Fruit fly (Drosophila melanogaster) whole organism: Measurements from ENCODE around the gene dpr20.

Experiments used
- CG8478 ChIP-seq: fragments of >200 bp; optimal IDR thresholded peaks from 2 replicates; lab custom pipeline; 2018; ENCODE audit warnings: inconsistent platforms
- Dll ChIP-seq: fragments of >200 bp; optimal IDR thresholded peaks from 2 replicates; lab custom pipeline; 2017
- EcR ChIP-seq, 2 experiments: fragments of >200 bp; optimal IDR thresholded peaks; 2 replicates each; lab custom pipeline; 2017; ENCODE audit warnings: missing biosample characterization in 2 of 2, missing genetic modification characterization in 2 of 2, missing genetic modification reagents in 2 of 2
- pan ChIP-seq: fragments of >200 bp; optimal IDR thresholded peaks from 2 replicates; lab custom pipeline; 2017
- psq ChIP-seq: fragments of >200 bp; optimal IDR thresholded peaks from 2 replicates; lab custom pipeline; 2017
- usp ChIP-seq: fragments of >200 bp; optimal IDR thresholded peaks from 2 replicates; lab custom pipeline; 2017; ENCODE audit warnings: missing biosample characterization, missing genetic modification characterization, mixed read lengths

dpr20 gene

DNA sequence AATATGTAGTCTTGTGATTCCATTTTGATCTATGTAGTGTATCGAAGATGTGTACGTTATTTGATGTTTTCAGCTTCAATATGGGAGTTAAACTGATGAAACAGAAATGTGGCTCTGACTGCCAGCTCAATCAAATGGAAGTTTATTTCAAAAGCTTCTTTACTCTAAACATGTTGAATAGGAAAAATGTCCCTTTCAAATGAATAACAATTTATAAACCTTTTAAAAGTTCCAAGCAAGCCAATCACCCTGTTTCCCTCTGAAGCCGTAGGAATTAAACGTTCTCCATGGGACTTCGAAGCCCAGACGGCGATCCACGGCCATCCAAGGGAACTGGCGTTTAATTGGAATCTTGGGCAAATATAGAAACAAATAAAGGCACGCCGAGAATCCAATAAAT lies 53.1 kb downstream of the dpr20 start, which contains the start of gene CG13898:
CG13898 (minus strand) TSS at position 101 of the 400 bp plus-strand sequence.
- TF ChIP-seq pan (lab: Kevin White, UChicago): no peak
- TF ChIP-seq EcR (GFP tag; optimal IDR thresholded peaks at IDR 0.05; lab: Kevin White, UChicago): no peak
- TF ChIP-seq CG8478 (lab: Kevin White, UChicago): no peak
- no peak for TF ChIP-seq psq (lab: Kevin White, UChicago)
- no peak for TF ChIP-seq usp (GFP tag; lab: Kevin White, UChicago)
- TF ChIP-seq Dll (lab: Kevin White, UChicago): no peak
